Worm (Caenorhabditis elegans) whole organism, late embryonic: ENCODE measurements around the gene melo-1.

Experiments
- ama-1 ChIP-seq: fragments of 150-350 bp; optimal IDR thresholded peaks from 2 replicates; lab custom pipeline; 2014
- dmd-4 ChIP-seq: sonication (generic microtip); optimal IDR thresholded peaks from 2 replicates; lab custom pipeline; 2016; ENCODE audit warnings: borderline replicate concordance, missing genetic modification characterization, missing compliant biosample characterization
- hlh-6 ChIP-seq: sonication (generic microtip); optimal IDR thresholded peaks from 2 replicates; lab custom pipeline; 2016; ENCODE audit warnings: missing genotype, missing genetic modification characterization, missing compliant biosample characterization
- nhr-11 ChIP-seq: fragments of 150-350 bp; optimal IDR thresholded peaks from 2 replicates; lab custom pipeline; 2014; ENCODE audit warnings: missing biosample characterization, missing genetic modification characterization
- pha-4 ChIP-seq: fragments of 150-350 bp; optimal IDR thresholded peaks from 2 replicates; lab custom pipeline; 2018; ENCODE audit warnings: missing biosample characterization, missing genetic modification reagents, missing genetic modification characterization
- pqm-1 ChIP-seq: sonication (generic microtip); optimal IDR thresholded peaks from 2 replicates; lab custom pipeline; 2016; ENCODE audit warnings: missing genetic modification characterization, missing compliant biosample characterization
- pros-1 ChIP-seq: fragments of 150-350 bp; optimal IDR thresholded peaks from 2 replicates; lab custom pipeline; 2014; ENCODE audit warnings: missing biosample characterization, missing genetic modification reagents, missing genetic modification characterization

DNA sequence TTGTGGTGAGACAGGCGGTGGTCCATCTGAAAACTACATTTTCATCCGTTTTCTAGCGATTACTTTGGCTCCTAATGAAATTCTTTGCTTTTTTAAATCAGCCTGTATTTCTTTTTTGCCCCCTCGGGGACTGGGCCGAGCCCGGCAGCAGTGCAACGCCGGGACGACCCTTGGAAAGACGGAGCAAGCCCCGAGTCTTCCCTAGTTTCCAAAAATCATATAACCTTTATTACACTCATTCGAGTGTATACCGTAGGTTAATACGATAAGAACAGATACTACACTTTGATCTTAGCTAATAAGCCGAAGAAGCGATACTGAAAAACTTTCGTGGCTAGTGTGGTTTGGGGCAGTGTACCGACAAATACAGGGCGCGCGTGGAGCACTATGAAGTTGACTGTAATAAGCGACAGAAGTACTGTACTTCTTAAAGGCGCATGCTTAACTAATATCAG lies 22.1 kb upstream of the melo-1 start:
- TF ChIP-seq pqm-1 (tag; lab: Kevin White, UChicago) (no peak), dmd-4 (tag; lab: Kevin White, UChicago) (no peak), pros-1 (no peak), hlh-6 (no peak), pha-4 (tag; lab: Kevin White, UChicago) (no peak), ama-1 (lab: Kevin White, UChicago) (no peak), nhr-11 (no peak)
